Fruit fly (Drosophila melanogaster) whole organism, adult: ENCODE measurements around the gene CG2712.

Experiments used
- CG11617 ChIP-seq: fragments of 200-800 bp; sonication (Bioruptor generic); optimal IDR thresholded peaks from 2 replicates; lab custom pipeline; 2017; ENCODE audit warnings: mild to moderate bottlenecking, missing biosample characterization, missing genetic modification reagents, missing genetic modification characterization
- CG12768 ChIP-seq: fragments of 200-800 bp; sonication (Bioruptor generic); optimal IDR thresholded peaks from 2 replicates; lab custom pipeline; 2017; ENCODE audit warnings: missing biosample characterization, missing genetic modification characterization, mild to moderate bottlenecking, moderate library complexity, missing genetic modification reagents
- CG14711 ChIP-seq: fragments of 200-800 bp; sonication (Bioruptor generic); optimal IDR thresholded peaks from 2 replicates; lab custom pipeline; 2018; ENCODE audit warnings: missing biosample characterization, mild to moderate bottlenecking, missing genetic modification characterization, moderate library complexity
- CG1620 ChIP-seq: fragments of 200-800 bp; sonication (Bioruptor generic); optimal IDR thresholded peaks from 2 replicates; lab custom pipeline; 2016; ENCODE audit warnings: missing biosample characterization, missing genetic modification characterization
- CG33017 ChIP-seq: fragments of 200-800 bp; sonication (Bioruptor generic); optimal IDR thresholded peaks from 2 replicates; lab custom pipeline; 2018; ENCODE audit warnings: missing biosample characterization, mild to moderate bottlenecking, missing genetic modification characterization, moderate library complexity
- CG5204 ChIP-seq: fragments of 200-800 bp; sonication (Bioruptor generic); optimal IDR thresholded peaks from 2 replicates; lab custom pipeline; 2016; ENCODE audit warnings: missing biosample characterization, missing genetic modification characterization
- CG7045 ChIP-seq: fragments of 200-800 bp; sonication (Bioruptor generic); optimal IDR thresholded peaks from 2 replicates; lab custom pipeline; 2017; ENCODE audit warnings: missing biosample characterization, mild to moderate bottlenecking, missing genetic modification characterization
- CG7101 ChIP-seq: fragments of 200-800 bp; sonication (Bioruptor generic); optimal IDR thresholded peaks from 2 replicates; lab custom pipeline; 2018; ENCODE audit warnings: missing biosample characterization, mild to moderate bottlenecking, missing genetic modification characterization, moderate library complexity
- Clk ChIP-seq: fragments of 200-800 bp; sonication (Bioruptor generic); optimal IDR thresholded peaks from 2 replicates; lab custom pipeline; 2017; ENCODE audit warnings: missing biosample characterization, missing genetic modification characterization
- Crg-1 ChIP-seq: fragments of 200-800 bp; sonication (Bioruptor generic); optimal IDR thresholded peaks from 2 replicates; lab custom pipeline; 2016; ENCODE audit warnings: missing biosample characterization, missing genetic modification characterization
- Hr96 ChIP-seq: fragments of 200-800 bp; sonication (Bioruptor generic); optimal IDR thresholded peaks from 2 replicates; lab custom pipeline; 2016; ENCODE audit warnings: missing biosample characterization, missing genetic modification characterization
- Mnt ChIP-seq: fragments of 200-800 bp; sonication (Bioruptor generic); optimal IDR thresholded peaks from 2 replicates; lab custom pipeline; 2016; ENCODE audit warnings: missing biosample characterization, mild to moderate bottlenecking, missing genetic modification characterization
- bab1 ChIP-seq: fragments of 200-800 bp; sonication (Bioruptor generic); optimal IDR thresholded peaks from 3 replicates; lab custom pipeline; 2019; ENCODE audit warnings: missing biosample characterization, mild to moderate bottlenecking, missing genetic modification characterization, moderate library complexity
- cic ChIP-seq: fragments of 200-800 bp; sonication (Bioruptor generic); optimal IDR thresholded peaks from 2 replicates; lab custom pipeline; 2017; ENCODE audit warnings: missing biosample characterization, mild to moderate bottlenecking, missing genetic modification characterization, moderate library complexity
- cnc ChIP-seq, 2 experiments: fragments of >200 bp; optimal IDR thresholded peaks; 2 replicates each; lab custom pipeline; 2017
- kay ChIP-seq: fragments of 200-800 bp; sonication (Bioruptor generic); peaks from one replicate; lab custom pipeline; 2016; ENCODE audit warnings: missing biosample characterization, missing genetic modification characterization, borderline replicate concordance
- ovo ChIP-seq: fragments of 200-800 bp; sonication (Bioruptor generic); optimal IDR thresholded peaks from 2 replicates; lab custom pipeline; 2016; ENCODE audit warnings: missing biosample characterization, missing genetic modification characterization
- pad ChIP-seq: fragments of 200-800 bp; sonication (Bioruptor generic); optimal IDR thresholded peaks from 3 replicates; lab custom pipeline; 2017; ENCODE audit warnings: missing biosample characterization, missing genetic modification characterization, mild to moderate bottlenecking, moderate library complexity, missing genetic modification reagents
- tj ChIP-seq: fragments of 200-800 bp; sonication (Bioruptor generic); optimal IDR thresholded peaks from 3 replicates; lab custom pipeline; 2017; ENCODE audit warnings: missing biosample characterization, mild to moderate bottlenecking, missing genetic modification characterization, moderate library complexity
- toe ChIP-seq: fragments of 200-800 bp; sonication (Bioruptor generic); optimal IDR thresholded peaks from 2 replicates; lab custom pipeline; 2016; ENCODE audit warnings: missing biosample characterization, missing genetic modification characterization

The CG2712 gene

DNA sequence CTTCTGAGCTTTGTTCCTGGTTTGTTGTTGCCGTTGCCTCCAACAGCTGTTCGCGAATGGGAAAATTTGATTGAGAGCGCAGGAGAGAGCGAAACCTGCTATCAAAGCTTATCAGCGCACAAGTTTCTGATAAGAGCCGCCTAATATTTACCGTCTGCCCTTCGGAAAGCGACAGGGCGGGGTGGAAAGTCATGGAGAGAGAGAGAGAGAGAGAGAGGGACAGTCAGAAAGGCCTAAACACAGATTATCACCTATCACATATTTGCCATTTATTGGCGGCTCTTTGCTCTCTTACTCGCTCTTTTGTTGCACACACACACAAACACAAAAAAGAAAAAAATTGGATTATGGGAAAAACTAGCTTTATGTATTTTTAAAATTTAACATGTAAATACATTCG, 11.3 kb downstream of the CG2712 start:
- no peak for TF ChIP-seq CG14711 (tag; lab: Kevin White, UChicago)
- no peak for TF ChIP-seq CG5204 (GFP tag; lab: Kevin White, UChicago)
- no peak for TF ChIP-seq Hr96 (GFP tag; lab: Kevin White, UChicago)
- no peak for TF ChIP-seq CG11617
- no peak for TF ChIP-seq cic
- no peak for TF ChIP-seq pad (GFP tag; lab: Kevin White, UChicago)
- TF ChIP-seq CG12768 (GFP tag; lab: Kevin White, UChicago), result no peak
- no peak for TF ChIP-seq Mnt (GFP tag; lab: Kevin White, UChicago)
- no peak for TF ChIP-seq CG7101 (tag; lab: Kevin White, UChicago)
- TF ChIP-seq ovo (GFP tag; lab: Kevin White, UChicago), result no peak
- TF ChIP-seq kay, result no peak
- no peak for TF ChIP-seq CG33017 (tag; lab: Kevin White, UChicago)
- no peak for TF ChIP-seq tj (GFP tag; lab: Kevin White, UChicago)
- TF ChIP-seq CG7045 (GFP tag; lab: Kevin White, UChicago), result no peak
- no peak for TF ChIP-seq bab1 (GFP tag; lab: Kevin White, UChicago)
- TF ChIP-seq Crg-1 (GFP tag; lab: Kevin White, UChicago), result no peak
- TF ChIP-seq CG1620 (GFP tag; lab: Kevin White, UChicago), result no peak
- TF ChIP-seq cnc (optimal IDR thresholded peaks at IDR 0.05; lab: Kevin White, UChicago), result no peak
- no peak for TF ChIP-seq toe (GFP tag; lab: Kevin White, UChicago)

DNA sequence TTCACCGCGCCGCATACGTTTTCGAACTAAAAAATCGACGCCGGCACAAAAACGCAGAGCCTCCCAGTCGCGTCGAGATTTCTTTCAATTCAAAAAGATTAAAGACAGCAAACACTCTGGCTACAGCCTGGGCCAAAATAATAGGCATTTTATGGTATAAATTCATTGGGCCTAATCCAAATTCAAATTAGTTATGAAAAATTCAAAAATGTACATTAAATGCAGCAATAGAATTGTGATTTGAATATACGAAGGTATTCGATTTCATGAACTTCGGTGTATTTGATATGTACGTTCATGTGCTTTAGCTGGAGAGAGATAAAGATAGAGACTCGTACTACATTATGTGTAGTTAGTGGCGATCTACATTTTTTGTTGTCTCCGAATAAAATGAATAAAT, 11.8 kb downstream of the CG2712 start, which contains the start of gene Syx4:
Gene Syx4, minus strand, starts transcription at position 35 of the 400 bp plus-strand sequence.
- TF ChIP-seq Crg-1 (GFP tag; lab: Kevin White, UChicago), result peak; percentile 80
- TF ChIP-seq kay, result peak; percentile 90
- peak; percentile 82 for TF ChIP-seq pad (GFP tag; lab: Kevin White, UChicago)
- peak; percentile 90 for TF ChIP-seq CG7045 (GFP tag; lab: Kevin White, UChicago)
- TF ChIP-seq CG12768 (GFP tag; lab: Kevin White, UChicago), result peak; percentile 88
- TF ChIP-seq CG14711 (tag; lab: Kevin White, UChicago), result peak; percentile 93
- peak; percentile 47 for TF ChIP-seq CG1620 (GFP tag; lab: Kevin White, UChicago)
- TF ChIP-seq CG7101 (tag; lab: Kevin White, UChicago), result peak; percentile 97
- peak; percentile 91 for TF ChIP-seq CG11617
- TF ChIP-seq cnc (optimal IDR thresholded peaks at IDR 0.05; lab: Kevin White, UChicago), result no peak
- TF ChIP-seq ovo (GFP tag; lab: Kevin White, UChicago), result peak; percentile 17
- TF ChIP-seq toe (GFP tag; lab: Kevin White, UChicago), result peak; percentile 56
- TF ChIP-seq cic, result peak; percentile 81
- TF ChIP-seq Hr96 (GFP tag; lab: Kevin White, UChicago), result peak; percentile 84
- peak; percentile 95 for TF ChIP-seq CG33017 (tag; lab: Kevin White, UChicago)
- peak; percentile 57 for TF ChIP-seq bab1 (GFP tag; lab: Kevin White, UChicago)
- peak; percentile 75 for TF ChIP-seq CG5204 (GFP tag; lab: Kevin White, UChicago)
- TF ChIP-seq tj (GFP tag; lab: Kevin White, UChicago), result peak; percentile 67
- TF ChIP-seq Clk (GFP tag; lab: Kevin White, UChicago), result peak; percentile 77
- TF ChIP-seq Mnt (GFP tag; lab: Kevin White, UChicago), result peak; percentile 85

DNA sequence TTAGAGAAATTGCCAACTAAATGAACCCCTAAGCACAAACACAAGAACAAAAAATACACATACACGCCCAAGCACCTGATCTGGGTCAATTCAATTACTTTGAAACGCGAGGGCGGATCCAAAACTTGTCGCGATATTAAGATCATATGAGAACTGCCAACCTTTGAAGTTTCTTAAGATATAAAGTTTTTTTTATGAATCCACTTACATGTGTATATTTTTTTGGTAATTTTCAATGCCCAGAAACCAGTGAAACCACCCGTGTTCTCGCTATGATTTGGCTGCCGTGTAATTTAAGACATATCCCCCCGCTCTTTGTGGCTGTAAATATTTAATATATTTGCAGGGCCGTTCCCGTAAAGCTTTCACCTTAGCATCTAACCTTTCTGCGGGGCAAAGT, 17.4 kb downstream of the CG2712 start:
- TF ChIP-seq CG12768 (GFP tag; lab: Kevin White, UChicago) (no peak), cic (no peak), Hr96 (GFP tag; lab: Kevin White, UChicago) (no peak), CG14711 (tag; lab: Kevin White, UChicago) (no peak)

DNA sequence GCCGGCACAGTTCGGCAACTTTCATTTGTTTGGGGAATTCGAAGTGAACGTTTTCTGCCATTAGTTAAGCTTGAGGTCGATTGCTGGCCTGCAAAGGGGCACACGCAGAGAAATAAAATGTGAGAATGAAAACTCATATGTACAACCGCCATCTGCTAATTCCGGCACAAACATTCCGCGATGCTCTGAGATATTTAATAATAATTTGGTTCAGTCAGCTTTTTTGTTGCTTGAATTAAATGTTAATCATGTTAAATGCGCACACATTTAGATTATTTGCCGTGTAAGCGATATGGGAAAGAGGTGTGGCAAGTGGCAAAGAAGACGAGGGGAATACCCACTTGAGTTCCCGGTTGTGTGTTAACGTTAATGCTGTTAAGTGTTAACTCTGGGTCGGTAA, 25.1 kb downstream of the CG2712 start:
- TF ChIP-seq CG11617 (no peak), CG12768 (GFP tag; lab: Kevin White, UChicago) (no peak), Mnt (GFP tag; lab: Kevin White, UChicago) (no peak), CG1620 (GFP tag; lab: Kevin White, UChicago) (no peak), Hr96 (GFP tag; lab: Kevin White, UChicago) (no peak), cnc (optimal IDR thresholded peaks at IDR 0.05; lab: Kevin White, UChicago) (no peak), tj (GFP tag; lab: Kevin White, UChicago) (no peak), kay (no peak), pad (GFP tag; lab: Kevin White, UChicago) (no peak), ovo (GFP tag; lab: Kevin White, UChicago) (no peak), CG14711 (tag; lab: Kevin White, UChicago) (no peak), CG33017 (tag; lab: Kevin White, UChicago) (no peak), Clk (GFP tag; lab: Kevin White, UChicago) (no peak)

DNA sequence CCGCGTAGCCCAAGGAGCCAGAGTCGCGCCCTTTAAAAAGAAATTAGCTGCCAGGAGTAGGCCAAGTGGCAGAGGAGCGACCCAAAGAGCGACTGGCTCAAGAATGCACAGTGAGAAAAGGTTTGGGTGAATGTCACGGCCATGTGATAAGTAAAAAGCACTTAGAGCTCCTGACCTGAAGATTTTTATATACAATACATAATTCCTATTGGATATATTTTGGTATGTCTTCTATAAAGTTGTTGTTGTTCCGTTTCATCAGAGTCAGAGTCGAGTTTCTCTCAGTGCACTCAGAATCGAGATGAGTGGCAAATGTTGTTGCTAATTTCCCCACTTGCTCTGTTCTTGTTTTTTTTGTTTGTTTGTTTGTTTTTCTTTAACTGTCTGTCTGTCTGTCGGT, 28.9 kb downstream of the CG2712 start:
- no peak for TF ChIP-seq CG5204 (GFP tag; lab: Kevin White, UChicago)
- no peak for TF ChIP-seq CG7101 (tag; lab: Kevin White, UChicago)
- no peak for TF ChIP-seq Mnt (GFP tag; lab: Kevin White, UChicago)

DNA sequence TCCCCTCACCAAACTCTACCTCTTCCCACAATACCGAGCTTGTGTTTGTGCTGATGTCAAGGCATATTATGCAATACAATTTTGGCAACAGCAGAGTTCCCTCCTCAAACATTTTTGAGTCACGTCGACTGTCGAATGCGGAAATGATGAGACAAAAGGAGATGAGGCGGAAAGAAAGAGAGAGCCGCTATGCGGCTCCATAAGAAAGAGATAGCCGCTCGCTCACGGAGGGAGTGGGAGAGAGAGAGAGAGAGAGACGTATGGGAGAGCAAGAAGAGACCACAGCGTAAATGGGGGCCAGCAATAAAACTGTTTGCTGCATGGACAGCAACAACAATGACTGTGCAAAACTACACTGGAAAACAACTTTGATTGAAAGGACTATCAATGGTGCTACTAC, 33.2 kb downstream of the CG2712 start:
- no peak for TF ChIP-seq tj (GFP tag; lab: Kevin White, UChicago)
- no peak for TF ChIP-seq CG14711 (tag; lab: Kevin White, UChicago)
- TF ChIP-seq CG12768 (GFP tag; lab: Kevin White, UChicago), result no peak
- no peak for TF ChIP-seq bab1 (GFP tag; lab: Kevin White, UChicago)
- TF ChIP-seq Hr96 (GFP tag; lab: Kevin White, UChicago), result no peak
- no peak for TF ChIP-seq CG5204 (GFP tag; lab: Kevin White, UChicago)
- no peak for TF ChIP-seq CG33017 (tag; lab: Kevin White, UChicago)
- TF ChIP-seq kay, result no peak
- no peak for TF ChIP-seq CG7101 (tag; lab: Kevin White, UChicago)
- no peak for TF ChIP-seq Mnt (GFP tag; lab: Kevin White, UChicago)
- no peak for TF ChIP-seq toe (GFP tag; lab: Kevin White, UChicago)
- no peak for TF ChIP-seq CG1620 (GFP tag; lab: Kevin White, UChicago)
